Worm (Caenorhabditis elegans) whole organism, early embryonic: ENCODE results near the gene F09B9.5.

Source experiments
- B0310.2 ChIP-seq: sonication (generic microtip); optimal IDR thresholded peaks from 2 replicates; lab custom pipeline; 2016; ENCODE audit warnings: mild to moderate bottlenecking, missing genetic modification characterization, missing compliant biosample characterization
- F13C5.2 ChIP-seq: sonication (generic microtip); optimal IDR thresholded peaks from 2 replicates; lab custom pipeline; 2017; ENCODE audit warnings: mild to moderate bottlenecking, missing genetic modification characterization, inconsistent platforms, missing compliant biosample characterization
- ama-1 ChIP-seq: fragments of 150-350 bp; optimal IDR thresholded peaks from 2 replicates; lab custom pipeline; 2014
- ets-7 ChIP-seq: sonication (generic microtip); optimal IDR thresholded peaks from 2 replicates; lab custom pipeline; 2016; ENCODE audit warnings: missing genotype, missing genetic modification characterization, missing compliant biosample characterization
- flt-1 ChIP-seq: fragments of 200-800 bp; sonication (Bioruptor generic); IDR thresholded peaks from 2 replicates; pipeline ENCODE4 v1.3.6; 2022; ENCODE audit warnings: missing genetic modification characterization, missing compliant biosample characterization
- hmg-4 ChIP-seq: fragments of 200-800 bp; sonication (Bioruptor generic); optimal IDR thresholded peaks from 2 replicates; lab custom pipeline; 2018; ENCODE audit warnings: mild to moderate bottlenecking, missing genetic modification characterization, missing compliant biosample characterization
- hnd-1 ChIP-seq: sonication (generic microtip); optimal IDR thresholded peaks from 2 replicates; lab custom pipeline; 2016; ENCODE audit warnings: missing genetic modification characterization, missing compliant biosample characterization
- pes-1 ChIP-seq: fragments of 200-800 bp; sonication (Bioruptor generic); IDR thresholded peaks from 2 replicates; pipeline ENCODE4 v1.3.6; 2022; ENCODE audit warnings: missing genetic modification reagents, missing genetic modification characterization, missing compliant biosample characterization
- scrt-1 ChIP-seq: fragments of 200-800 bp; sonication (Bioruptor generic); IDR thresholded peaks from 2 replicates; pipeline ENCODE4 v1.3.6; 2022; ENCODE audit warnings: missing genetic modification characterization, missing compliant biosample characterization
- tbx-11 ChIP-seq: fragments of 200-800 bp; sonication (Bioruptor generic); IDR thresholded peaks from 2 replicates; pipeline ENCODE4 v1.3.6; 2022; ENCODE audit warnings: missing genetic modification characterization, missing compliant biosample characterization
- tbx-37 ChIP-seq: fragments of 200-800 bp; sonication (Bioruptor generic); conservative IDR thresholded peaks from 2 replicates; pipeline ENCODE4 v1.3.6; 2022; ENCODE audit warnings: missing genetic modification reagents, missing genetic modification characterization, missing compliant biosample characterization
- tra-4 ChIP-seq: sonication (generic microtip); optimal IDR thresholded peaks from 2 replicates; lab custom pipeline; 2017; ENCODE audit warnings: missing genetic modification characterization, missing compliant biosample characterization

ce11 chrX:10184708-10185107, 30.1 kb downstream of the F09B9.5 start:
- TF ChIP-seq B0310.2 (tag; lab: Kevin White, UChicago) (no peak), F13C5.2 (no peak), ama-1 (lab: Kevin White, UChicago) (no peak), flt-1 (GFP tag; lab: Robert Waterston, UW) (no peak), pes-1 (no peak), scrt-1 (GFP tag; lab: Robert Waterston, UW) (no peak), tbx-11 (GFP tag; lab: Robert Waterston, UW) (no peak), hnd-1 (tag; lab: Kevin White, UChicago) (no peak), tbx-37 (GFP tag; lab: Robert Waterston, UW) (no peak), tra-4 (tag; lab: Kevin White, UChicago) (no peak), ets-7 (tag; lab: Kevin White, UChicago) (no peak), hmg-4 (GFP tag; lab: Kevin White, UChicago) (no peak)
